Worm (Caenorhabditis elegans): Measurements from ENCODE around the gene Y57G11C.36.

Gene Y57G11C.36

DNA sequence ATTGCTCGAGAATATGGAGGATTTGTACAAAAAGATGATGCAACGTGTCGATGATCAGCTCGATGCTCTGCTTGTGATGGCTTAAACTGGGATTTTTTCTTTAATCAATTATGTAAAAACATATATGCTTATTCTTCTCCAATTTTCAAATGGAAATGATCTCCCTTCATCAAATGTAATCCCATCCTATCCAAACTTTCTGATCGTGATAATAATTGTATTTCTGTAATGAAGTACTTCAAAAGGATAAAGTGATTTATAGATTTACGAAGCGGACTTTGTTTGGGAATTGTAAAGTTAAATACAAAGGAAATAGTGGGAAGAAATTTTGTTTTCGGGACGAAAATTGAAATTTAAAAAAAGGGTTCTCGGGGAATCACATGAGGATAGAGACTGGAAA lies 17.0 kb upstream of the Y57G11C.36 start (continued):
- TF ChIP-seq F52B5.7 (tag; optimal IDR thresholded peaks at IDR 0.05), result no peak
- TF ChIP-seq ztf-18 (tag; optimal IDR thresholded peaks at IDR 0.05), result peak; percentile 6
- TF ChIP-seq chd-7 (tag; optimal IDR thresholded peaks at IDR 0.05), result no peak
- no peak for TF ChIP-seq ztf-22 (GFP tag; optimal IDR thresholded peaks at IDR 0.05)
- TF ChIP-seq lin-26 (GFP tag; IDR thresholded peaks at IDR 0.05), result no peak
- no peak for TF ChIP-seq T26A5.8 (tag; optimal IDR thresholded peaks at IDR 0.05)
- 0 out of 2 replicates have a peak, but pooled peaks have one; percentile 26 for TF ChIP-seq ekl-4 (GFP tag; IDR thresholded peaks at IDR 0.05)
- no peak for TF ChIP-seq gei-17 (GFP tag; optimal IDR thresholded peaks at IDR 0.05)
- no peak for TF ChIP-seq attf-5 (GFP tag; optimal IDR thresholded peaks at IDR 0.05)
- TF ChIP-seq Y79H2A.3 (GFP tag; conservative IDR thresholded peaks at IDR 0.05), result peak; percentile 76
- TF ChIP-seq let-607 (tag; optimal IDR thresholded peaks at IDR 0.05), result peak in 1 of 2 experiments; percentile 20
- no peak for TF ChIP-seq F22D6.2 (tag; optimal IDR thresholded peaks at IDR 0.05)
- no peak for TF ChIP-seq fkh-3 (tag; optimal IDR thresholded peaks at IDR 0.05)
- TF ChIP-seq K12H6.12 (tag; optimal IDR thresholded peaks at IDR 0.05), result no peak
- TF ChIP-seq egl-44 (GFP tag; IDR thresholded peaks at IDR 0.05), result no peak
- peak; percentile 7 for TF ChIP-seq lin-40 (tag; optimal IDR thresholded peaks at IDR 0.05)
- 0 out of 2 replicates have a peak, but pooled peaks have one; percentile 7 for TF ChIP-seq pbrm-1 (GFP tag; IDR thresholded peaks at IDR 0.05)
- no peak for TF ChIP-seq ceh-58 (GFP tag; IDR thresholded peaks at IDR 0.05)
- TF ChIP-seq nfyb-1 (GFP tag; IDR thresholded peaks at IDR 0.05), result no peak
- TF ChIP-seq pha-4 (tag; optimal IDR thresholded peaks at IDR 0.05), result no peak
- TF ChIP-seq him-1 (tag; optimal IDR thresholded peaks at IDR 0.05), result peak; percentile 73
- TF ChIP-seq somi-1 (GFP tag; optimal IDR thresholded peaks at IDR 0.05), result peak; percentile 26
- no peak for TF ChIP-seq hlh-26 (GFP tag; conservative IDR thresholded peaks at IDR 0.05)
- peak; percentile 38 for TF ChIP-seq tlf-1 (GFP tag; optimal IDR thresholded peaks at IDR 0.05)
- TF ChIP-seq bed-2 (GFP tag; IDR thresholded peaks at IDR 0.05), result no peak
- no peak; the same call in none of the 2 replicates for TF ChIP-seq B0336.3 (GFP tag; IDR thresholded peaks at IDR 0.05)
- peak; percentile 1 for TF ChIP-seq ZK185.1 (tag; optimal IDR thresholded peaks at IDR 0.05; ENCODE audit: poor library complexity, severe bottlenecking)
- TF ChIP-seq D2030.7 (GFP tag; IDR thresholded peaks at IDR 0.05), result no peak
- no peak for TF ChIP-seq ztf-25 (GFP tag; IDR thresholded peaks at IDR 0.05)
- no peak for TF ChIP-seq rcor-1 (GFP tag; IDR thresholded peaks at IDR 0.05)
- no peak for TF ChIP-seq cebp-1 (GFP tag; IDR thresholded peaks at IDR 0.05)
- peak; percentile 25 for TF ChIP-seq cebp-1 (tag; optimal IDR thresholded peaks at IDR 0.05)
- TF ChIP-seq unc-62 (GFP tag; optimal IDR thresholded peaks at IDR 0.05), result no peak
- TF ChIP-seq sea-2 (GFP tag; IDR thresholded peaks at IDR 0.05), result no peak
- TF ChIP-seq hmg-20 (GFP tag; IDR thresholded peaks at IDR 0.05), result no peak
- no peak for TF ChIP-seq xnd-1 (tag; optimal IDR thresholded peaks at IDR 0.05)
- peak; percentile 35 for TF ChIP-seq tbp1 (GFP tag; optimal IDR thresholded peaks at IDR 0.05)
- TF ChIP-seq zfh-2 (GFP tag; conservative IDR thresholded peaks at IDR 0.05), result no peak
- no peak for TF ChIP-seq dpff-1 (tag; optimal IDR thresholded peaks at IDR 0.05)
- TF ChIP-seq F10E7.11 (tag; optimal IDR thresholded peaks at IDR 0.05), result no peak
- TF ChIP-seq dpl-1 (GFP tag; optimal IDR thresholded peaks at IDR 0.05), result no peak
- TF ChIP-seq rpc-1 (optimal IDR thresholded peaks at IDR 0.05), result no peak
- no peak for TF ChIP-seq rpc-1 (tag; optimal IDR thresholded peaks at IDR 0.05)
- no peak for TF ChIP-seq mcd-1 (GFP tag; IDR thresholded peaks at IDR 0.05)
- no peak for TF ChIP-seq T07F8.4 (tag; optimal IDR thresholded peaks at IDR 0.05)
- no peak for TF ChIP-seq cebp-2 (GFP tag; IDR thresholded peaks at IDR 0.05)
- no peak for TF ChIP-seq mel-28 (tag; optimal IDR thresholded peaks at IDR 0.05; ENCODE audit: borderline replicate concordance)
- peak in 1 of 2 experiments; percentile 32 for TF ChIP-seq rec-8 (tag; optimal IDR thresholded peaks at IDR 0.05)
- TF ChIP-seq snpc-4 (GFP tag; optimal IDR thresholded peaks at IDR 0.05), result peak; percentile 72
- TF ChIP-seq snpc-4 (tag; optimal IDR thresholded peaks at IDR 0.05), result peak in 3 of 4 experiments; percentile 20 to 90 (median 45)
